Worm (Caenorhabditis elegans) whole organism, young adult: ENCODE results near the gene F01F1.14.

Experiments
- Y53G8AR.9 ChIP-seq: fragments of 200-800 bp; sonication (Bioruptor generic); conservative IDR thresholded peaks from 2 replicates; pipeline ENCODE4 v1.3.6; 2022; ENCODE audit warnings: missing genetic modification reagents, missing genetic modification characterization, missing compliant biosample characterization
- dox-1 ChIP-seq: fragments of 200-800 bp; sonication (Bioruptor generic); IDR thresholded peaks from 2 replicates; pipeline ENCODE4 v1.3.6; 2022; ENCODE audit warnings: missing genetic modification reagents, missing genetic modification characterization, missing compliant biosample characterization
- lsy-27 ChIP-seq: sonication (generic microtip); optimal IDR thresholded peaks from 2 replicates; lab custom pipeline; 2017; ENCODE audit warnings: missing genetic modification characterization, mild to moderate bottlenecking, missing compliant biosample characterization, antibody characterized with exemption, missing genotype, borderline replicate concordance; ENCODE audit not compliant: insufficient read depth
- snpc-1.1 ChIP-seq: sonication (generic microtip); optimal IDR thresholded peaks from 2 replicates; lab custom pipeline; 2017; ENCODE audit warnings: missing genetic modification characterization, mild to moderate bottlenecking, missing compliant biosample characterization, antibody characterized with exemption, moderate library complexity, missing genotype, missing genetic modification reagents; ENCODE audit not compliant: insufficient read depth
- xnd-1 ChIP-seq: sonication (generic microtip); optimal IDR thresholded peaks from 2 replicates; lab custom pipeline; 2016; ENCODE audit warnings: missing genotype, missing genetic modification reagents, missing genetic modification characterization, missing compliant biosample characterization
- zim-3 ChIP-seq: sonication (generic microtip); optimal IDR thresholded peaks from 2 replicates; lab custom pipeline; 2017; ENCODE audit warnings: mild to moderate bottlenecking, missing genetic modification characterization, moderate library complexity, missing compliant biosample characterization
- ztf-25 ChIP-seq: fragments of 200-800 bp; sonication (Bioruptor generic); IDR thresholded peaks from 2 replicates; pipeline ENCODE4 v1.3.6; 2022; ENCODE audit warnings: missing genetic modification reagents, missing genetic modification characterization, missing compliant biosample characterization
- ztf-28 ChIP-seq: fragments of 200-800 bp; sonication (Bioruptor generic); IDR thresholded peaks from 2 replicates; pipeline ENCODE4 v1.3.6; 2022; ENCODE audit warnings: missing genetic modification reagents, missing genetic modification characterization, missing compliant biosample characterization

DNA sequence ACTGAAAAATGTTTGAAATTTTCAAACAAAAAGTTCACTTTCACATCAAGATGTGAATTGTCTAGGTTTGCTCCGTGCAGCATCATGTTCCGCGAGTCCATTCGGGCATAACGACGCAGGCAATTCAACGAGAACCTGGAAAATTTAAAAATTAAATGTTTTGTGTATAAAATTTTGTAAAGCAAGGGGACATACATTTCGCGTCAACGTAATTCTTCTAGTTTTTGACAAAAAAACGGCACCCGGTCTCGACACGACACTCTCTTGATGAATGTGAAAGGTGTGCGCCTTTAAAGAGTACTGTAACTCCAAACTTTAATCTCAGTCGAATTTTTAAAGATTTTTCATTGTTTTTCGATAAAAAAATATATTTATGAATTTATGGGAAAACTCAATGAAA is 48.7 kb downstream of the F01F1.14 start, which contains the start of gene R12B2.6:
- TF ChIP-seq snpc-1.1 (tag; lab: Kevin White, UChicago) (no peak), xnd-1 (no peak), ztf-25 (no peak), lsy-27 (tag; lab: Kevin White, UChicago) (no peak), Y53G8AR.9 (no peak), ztf-28 (no peak), dox-1 (no peak), zim-3 (tag; lab: Kevin White, UChicago) (no peak)
